Fruit fly (Drosophila melanogaster) whole organism, adult: ENCODE data around the gene Bfc.

Source experiments
- CG14711 ChIP-seq: fragments of 200-800 bp; sonication (Bioruptor generic); optimal IDR thresholded peaks from 2 replicates; lab custom pipeline; 2018; ENCODE audit warnings: missing biosample characterization, mild to moderate bottlenecking, missing genetic modification characterization, moderate library complexity
- CG1620 ChIP-seq: fragments of 200-800 bp; sonication (Bioruptor generic); optimal IDR thresholded peaks from 2 replicates; lab custom pipeline; 2016; ENCODE audit warnings: missing biosample characterization, missing genetic modification characterization
- CG5204 ChIP-seq: fragments of 200-800 bp; sonication (Bioruptor generic); optimal IDR thresholded peaks from 2 replicates; lab custom pipeline; 2016; ENCODE audit warnings: missing biosample characterization, missing genetic modification characterization
- CG7045 ChIP-seq: fragments of 200-800 bp; sonication (Bioruptor generic); optimal IDR thresholded peaks from 2 replicates; lab custom pipeline; 2017; ENCODE audit warnings: missing biosample characterization, mild to moderate bottlenecking, missing genetic modification characterization
- CG7101 ChIP-seq: fragments of 200-800 bp; sonication (Bioruptor generic); optimal IDR thresholded peaks from 2 replicates; lab custom pipeline; 2018; ENCODE audit warnings: missing biosample characterization, mild to moderate bottlenecking, missing genetic modification characterization, moderate library complexity
- Hr96 ChIP-seq: fragments of 200-800 bp; sonication (Bioruptor generic); optimal IDR thresholded peaks from 2 replicates; lab custom pipeline; 2016; ENCODE audit warnings: missing biosample characterization, missing genetic modification characterization
- cic ChIP-seq: fragments of 200-800 bp; sonication (Bioruptor generic); optimal IDR thresholded peaks from 2 replicates; lab custom pipeline; 2017; ENCODE audit warnings: missing biosample characterization, mild to moderate bottlenecking, missing genetic modification characterization, moderate library complexity
- cnc ChIP-seq, 2 experiments: fragments of >200 bp; optimal IDR thresholded peaks; 2 replicates each; lab custom pipeline; 2017
- ovo ChIP-seq: fragments of 200-800 bp; sonication (Bioruptor generic); optimal IDR thresholded peaks from 2 replicates; lab custom pipeline; 2016; ENCODE audit warnings: missing biosample characterization, missing genetic modification characterization

dm6 chr3L:1204674-1205547 is 45.6 kb upstream of the Bfc start, which contains the start of gene CG9119:
- TF ChIP-seq ovo (GFP tag; lab: Kevin White, UChicago), result no peak
- TF ChIP-seq cic (GFP tag; lab: Kevin White, UChicago), result peak; percentile 11
- no peak for TF ChIP-seq CG1620 (GFP tag; lab: Kevin White, UChicago)
- TF ChIP-seq cnc (optimal IDR thresholded peaks at IDR 0.05; lab: Kevin White, UChicago), result no peak
- peak; percentile 24 for TF ChIP-seq CG14711 (tag; lab: Kevin White, UChicago)
- TF ChIP-seq CG7045 (GFP tag; lab: Kevin White, UChicago), result peak; percentile 77
- TF ChIP-seq CG7101 (tag; lab: Kevin White, UChicago), result peak; percentile 63
- TF ChIP-seq Hr96, result peak; percentile 84
- TF ChIP-seq CG5204 (GFP tag; lab: Kevin White, UChicago), result peak; percentile 85
